Worm (Caenorhabditis elegans): ENCODE data around the gene ehs-1.

DNA sequence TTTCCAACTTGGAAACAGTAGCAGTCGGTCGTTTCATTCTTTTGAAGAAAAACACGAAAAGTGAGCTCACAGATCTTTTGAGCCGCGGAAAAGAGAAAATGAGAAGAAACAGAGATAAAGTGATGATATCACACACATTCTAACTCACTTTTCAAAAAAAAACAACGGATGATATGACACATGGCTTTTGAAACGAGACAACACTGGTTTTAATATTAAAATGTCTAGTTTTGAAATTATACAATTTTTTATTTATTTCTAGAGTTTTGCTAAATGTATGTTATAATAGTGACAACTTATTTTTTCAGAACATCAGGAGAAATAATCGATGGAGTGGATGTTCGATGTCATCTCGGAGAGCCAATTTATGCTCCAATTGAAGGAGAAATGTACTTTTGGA lies 28.0 kb upstream of the ehs-1 start, which contains the start of gene K05F1.14:
- no peak for TF ChIP-seq ama-1 (optimal IDR thresholded peaks at IDR 0.05)
- TF ChIP-seq nhr-11 (tag; optimal IDR thresholded peaks at IDR 0.05) = no peak
- no peak for TF ChIP-seq skn-1 (tag; optimal IDR thresholded peaks at IDR 0.05)
- no peak for TF ChIP-seq nhr-77 (tag; optimal IDR thresholded peaks at IDR 0.05)
- no peak for TF ChIP-seq hmg-11 (tag; optimal IDR thresholded peaks at IDR 0.05)
- TF ChIP-seq nhr-28 (tag; optimal IDR thresholded peaks at IDR 0.05) = no peak
- no peak for TF ChIP-seq ZK546.5 (tag; optimal IDR thresholded peaks at IDR 0.05)
- TF ChIP-seq ztf-4 (tag; optimal IDR thresholded peaks at IDR 0.05) = no peak
- no peak for TF ChIP-seq elt-1 (tag; optimal IDR thresholded peaks at IDR 0.05)
